Fruit fly (Drosophila melanogaster) whole organism, embryonic: ENCODE data around the gene rost.

Experiments
- ATbp ChIP-seq: fragments of 200-800 bp; sonication (Bioruptor generic); optimal IDR thresholded peaks from 2 replicates; lab custom pipeline; 2017; ENCODE audit warnings: missing biosample characterization, mild to moderate bottlenecking, missing genetic modification characterization, missing genetic modification reagents
- Antp ChIP-seq: fragments of 200-800 bp; sonication (Bioruptor generic); optimal IDR thresholded peaks from 3 replicates; lab custom pipeline; 2016; ENCODE audit warnings: missing biosample characterization, missing genetic modification characterization
- CG10565 ChIP-seq: fragments of 200-800 bp; sonication (Bioruptor generic); optimal IDR thresholded peaks from 3 replicates; lab custom pipeline; 2016; ENCODE audit warnings: missing biosample characterization, mild to moderate bottlenecking, missing genetic modification characterization
- CG11093 ChIP-seq: fragments of 200-800 bp; sonication (Bioruptor generic); IDR thresholded peaks from 3 replicates; pipeline ENCODE4 v1.3.6; 2022; ENCODE audit warnings: missing biosample characterization, missing genetic modification characterization
- CG1233 ChIP-seq: fragments of 200-800 bp; sonication (Bioruptor generic); optimal IDR thresholded peaks from 4 replicates; lab custom pipeline; 2018; ENCODE audit warnings: missing biosample characterization, mild to moderate bottlenecking, missing genetic modification characterization
- CG13296 ChIP-seq: fragments of 200-800 bp; sonication (Bioruptor generic); optimal IDR thresholded peaks from 3 replicates; lab custom pipeline; 2018; ENCODE audit warnings: missing biosample characterization, mild to moderate bottlenecking, missing genetic modification characterization
- CG13624 ChIP-seq: fragments of 200-800 bp; sonication (Bioruptor generic); optimal IDR thresholded peaks from 2 replicates; lab custom pipeline; 2016; ENCODE audit warnings: missing biosample characterization, missing genetic modification characterization
- CG16863 ChIP-seq: fragments of 200-800 bp; sonication (Bioruptor generic); optimal IDR thresholded peaks from 3 replicates; lab custom pipeline; 2016; ENCODE audit warnings: missing biosample characterization, missing genetic modification characterization
- CG17359 ChIP-seq: fragments of 200-800 bp; sonication (Bioruptor generic); optimal IDR thresholded peaks from 3 replicates; lab custom pipeline; 2018; ENCODE audit warnings: missing biosample characterization, mild to moderate bottlenecking, missing genetic modification characterization, moderate library complexity
- CG1792 ChIP-seq: fragments of 200-800 bp; sonication (Bioruptor generic); optimal IDR thresholded peaks from 2 replicates; lab custom pipeline; 2016; ENCODE audit warnings: missing biosample characterization, missing genetic modification characterization
- CG18262 ChIP-seq: fragments of 200-800 bp; optimal IDR thresholded peaks from 3 replicates; lab custom pipeline; 2019; ENCODE audit warnings: missing biosample characterization, mild to moderate bottlenecking, missing genetic modification characterization, moderate library complexity
- CG18476 ChIP-seq: fragments of 200-800 bp; sonication (Bioruptor generic); optimal IDR thresholded peaks from 2 replicates; lab custom pipeline; 2016; ENCODE audit warnings: missing biosample characterization, mild to moderate bottlenecking, missing genetic modification characterization
- CG3065 ChIP-seq: fragments of 200-800 bp; sonication (Bioruptor generic); optimal IDR thresholded peaks from 2 replicates; lab custom pipeline; 2016; ENCODE audit warnings: missing biosample characterization, missing genetic modification characterization
- CG32532 ChIP-seq: fragments of 200-800 bp; sonication (Bioruptor generic); IDR thresholded peaks from 2 replicates; pipeline ENCODE4 v1.3.6; 2022; ENCODE audit warnings: missing biosample characterization, missing genetic modification characterization
- CG33213 ChIP-seq: fragments of 200-800 bp; sonication (Bioruptor generic); optimal IDR thresholded peaks from 3 replicates; lab custom pipeline; 2016; ENCODE audit warnings: missing biosample characterization, missing genetic modification characterization
- CG34376 ChIP-seq: fragments of 200-800 bp; sonication (Bioruptor generic); optimal IDR thresholded peaks from 2 replicates; lab custom pipeline; 2018; ENCODE audit warnings: missing biosample characterization, mild to moderate bottlenecking, missing genetic modification characterization
- CG4820 ChIP-seq: fragments of 200-800 bp; sonication (Bioruptor generic); optimal IDR thresholded peaks from 3 replicates; lab custom pipeline; 2016; ENCODE audit warnings: missing biosample characterization, missing genetic modification characterization
- CG6689 ChIP-seq: fragments of 200-800 bp; sonication (Bioruptor generic); IDR thresholded peaks from 2 replicates; pipeline ENCODE4 v1.3.6; 2022; ENCODE audit warnings: missing biosample characterization, missing genetic modification characterization
- CG7745 ChIP-seq: fragments of 200-800 bp; sonication (Bioruptor generic); optimal IDR thresholded peaks from 2 replicates; lab custom pipeline; 2018; ENCODE audit warnings: missing biosample characterization, mild to moderate bottlenecking, missing genetic modification characterization, moderate library complexity
- CG7839 ChIP-seq: fragments of 200-800 bp; sonication (Bioruptor generic); optimal IDR thresholded peaks from 3 replicates; lab custom pipeline; 2018; ENCODE audit warnings: missing biosample characterization, mild to moderate bottlenecking, missing genetic modification characterization, moderate library complexity
- CG8924 ChIP-seq: fragments of 200-800 bp; optimal IDR thresholded peaks from 3 replicates; lab custom pipeline; 2019; ENCODE audit warnings: missing biosample characterization, mild to moderate bottlenecking, missing genetic modification characterization, moderate library complexity
- D ChIP-seq, 2 experiments: fragments of 200-800 bp in 1 of 2; fragments of >200 bp in 1 of 2; sonication (Bioruptor generic) in 1 of 2; optimal IDR thresholded peaks; 2 replicates in 1 of 2; 3 replicates in 1 of 2; lab custom pipeline; 2017; ENCODE audit warnings: mild to moderate bottlenecking in 1 of 2, missing biosample characterization in 1 of 2, missing genetic modification characterization in 1 of 2, missing genetic modification reagents in 1 of 2
- Myb ChIP-seq: fragments of 200-800 bp; sonication (Bioruptor generic); optimal IDR thresholded peaks from 2 replicates; lab custom pipeline; 2016; ENCODE audit warnings: missing biosample characterization, missing genetic modification characterization
- Neu2 ChIP-seq: fragments of 200-800 bp; sonication (Bioruptor generic); optimal IDR thresholded peaks from 3 replicates; lab custom pipeline; 2016; ENCODE audit warnings: missing biosample characterization, missing genetic modification characterization, borderline replicate concordance
- PHDP ChIP-seq: fragments of 200-800 bp; sonication (Bioruptor generic); optimal IDR thresholded peaks from 3 replicates; lab custom pipeline; 2018; ENCODE audit warnings: missing biosample characterization, mild to moderate bottlenecking, missing genetic modification characterization, moderate library complexity
- Side ChIP-seq: fragments of 200-800 bp; sonication (Bioruptor generic); optimal IDR thresholded peaks from 2 replicates; lab custom pipeline; 2016; ENCODE audit warnings: missing biosample characterization, missing genetic modification characterization
- Spps ChIP-seq: fragments of 200-800 bp; sonication (Bioruptor generic); optimal IDR thresholded peaks from 2 replicates; lab custom pipeline; 2018; ENCODE audit warnings: missing biosample characterization, mild to moderate bottlenecking, missing genetic modification characterization
- al ChIP-seq: fragments of 200-800 bp; sonication (Bioruptor generic); IDR thresholded peaks from 2 replicates; pipeline ENCODE4 v1.3.6; 2022; ENCODE audit warnings: missing biosample characterization, missing genetic modification characterization
- br ChIP-seq: fragments of >200 bp; optimal IDR thresholded peaks from 2 replicates; lab custom pipeline; 2017
- cas ChIP-seq: fragments of 200-800 bp; sonication (Bioruptor generic); IDR thresholded peaks from 2 replicates; pipeline ENCODE4 v1.3.6; 2022; ENCODE audit warnings: missing biosample characterization, missing genetic modification characterization
- croc ChIP-seq: fragments of 200-800 bp; sonication (Bioruptor generic); conservative IDR thresholded peaks from 3 replicates; pipeline ENCODE4 v1.3.6; 2022; ENCODE audit warnings: missing biosample characterization, missing genetic modification characterization
- dan ChIP-seq: fragments of 200-800 bp; sonication (Bioruptor generic); IDR thresholded peaks from 2 replicates; pipeline ENCODE4 v1.3.6; 2022; ENCODE audit warnings: missing biosample characterization, missing genetic modification characterization
- dimm ChIP-seq: fragments of 200-800 bp; sonication (Bioruptor generic); IDR thresholded peaks from 2 replicates; pipeline ENCODE4 v1.3.6; 2022; ENCODE audit warnings: missing biosample characterization, missing genetic modification characterization
- gcm2 ChIP-seq: fragments of 200-800 bp; sonication (Bioruptor generic); optimal IDR thresholded peaks from 2 replicates; lab custom pipeline; 2016; ENCODE audit warnings: missing biosample characterization, missing genetic modification characterization
- gem ChIP-seq: fragments of 200-800 bp; sonication (Bioruptor generic); optimal IDR thresholded peaks from 2 replicates; lab custom pipeline; 2019; ENCODE audit warnings: missing biosample characterization, mild to moderate bottlenecking, missing genetic modification characterization, moderate library complexity
- kah ChIP-seq: fragments of 200-800 bp; sonication (Bioruptor generic); optimal IDR thresholded peaks from 2 replicates; lab custom pipeline; 2018; ENCODE audit warnings: missing biosample characterization, mild to moderate bottlenecking, missing genetic modification characterization
- lbe ChIP-seq: fragments of 200-800 bp; sonication (Bioruptor generic); optimal IDR thresholded peaks from 2 replicates; lab custom pipeline; 2016; ENCODE audit warnings: missing biosample characterization, mild to moderate bottlenecking, missing genetic modification characterization
- lola ChIP-seq, 3 experiments: fragments of >200 bp in 2 of 3; fragments of 200-800 bp in 1 of 3; sonication (Bioruptor generic) in 1 of 3; optimal IDR thresholded peaks; 2 replicates each; lab custom pipeline; 2017 to 2019; ENCODE audit warnings: missing biosample characterization in 3 of 3, missing genetic modification characterization in 3 of 3, mild to moderate bottlenecking in 1 of 3, moderate library complexity in 1 of 3
- p53 ChIP-seq: fragments of 200-800 bp; sonication (Bioruptor generic); optimal IDR thresholded peaks from 2 replicates; lab custom pipeline; 2016; ENCODE audit warnings: missing biosample characterization, missing genetic modification characterization
- pan ChIP-seq, 4 experiments: fragments of >200 bp in 3 of 4; fragments of 200-800 bp in 1 of 4; sonication (Bioruptor generic) in 1 of 4; optimal IDR thresholded peaks in 3 of 4; IDR thresholded peaks in 1 of 4; 2 replicates each; pipeline versions ENCODE4 v1.3.6 to Lab custom; 2017 to 2022; ENCODE audit warnings: missing biosample characterization in 2 of 4, missing genetic modification characterization in 2 of 4, mixed read lengths in 1 of 4
- pita ChIP-seq: fragments of 200-800 bp; sonication (Bioruptor generic); optimal IDR thresholded peaks from 2 replicates; lab custom pipeline; 2017; ENCODE audit warnings: missing biosample characterization, mild to moderate bottlenecking, missing genetic modification characterization
- pzg ChIP-seq: fragments of 200-800 bp; sonication (Bioruptor generic); optimal IDR thresholded peaks from 3 replicates; lab custom pipeline; 2018; ENCODE audit warnings: missing biosample characterization, mild to moderate bottlenecking, missing genetic modification characterization, moderate library complexity
- ro ChIP-seq: fragments of 200-800 bp; sonication (Bioruptor generic); IDR thresholded peaks from 2 replicates; pipeline ENCODE4 v1.3.6; 2022; ENCODE audit warnings: missing biosample characterization, missing genetic modification characterization
- slp2 ChIP-seq: fragments of 200-800 bp; sonication (Bioruptor generic); optimal IDR thresholded peaks from 2 replicates; lab custom pipeline; 2016; ENCODE audit warnings: missing biosample characterization, missing genetic modification characterization
- so ChIP-seq: fragments of 200-800 bp; sonication (Bioruptor generic); IDR thresholded peaks from 3 replicates; pipeline ENCODE4 v1.3.6; 2022; ENCODE audit warnings: missing biosample characterization, missing genetic modification characterization
- tio ChIP-seq: fragments of 200-800 bp; sonication (Bioruptor generic); optimal IDR thresholded peaks from 2 replicates; lab custom pipeline; 2017; ENCODE audit warnings: missing biosample characterization, missing genetic modification characterization, inconsistent platforms
- trem ChIP-seq: fragments of 200-800 bp; optimal IDR thresholded peaks from 3 replicates; lab custom pipeline; 2019; ENCODE audit warnings: missing biosample characterization, mild to moderate bottlenecking, missing genetic modification characterization, moderate library complexity
- trh ChIP-seq: fragments of 200-800 bp; sonication (Bioruptor generic); optimal IDR thresholded peaks from 2 replicates; lab custom pipeline; 2016; ENCODE audit warnings: missing biosample characterization, missing genetic modification characterization
- tup ChIP-seq: fragments of 200-800 bp; sonication (Bioruptor generic); optimal IDR thresholded peaks from 2 replicates; lab custom pipeline; 2016; ENCODE audit warnings: missing biosample characterization, mild to moderate bottlenecking, missing genetic modification characterization, moderate library complexity
- twi ChIP-seq: fragments of 200-800 bp; optimal IDR thresholded peaks from 2 replicates; lab custom pipeline; 2019; ENCODE audit warnings: missing biosample characterization, mild to moderate bottlenecking, missing genetic modification characterization, moderate library complexity

Gene rost

DNA sequence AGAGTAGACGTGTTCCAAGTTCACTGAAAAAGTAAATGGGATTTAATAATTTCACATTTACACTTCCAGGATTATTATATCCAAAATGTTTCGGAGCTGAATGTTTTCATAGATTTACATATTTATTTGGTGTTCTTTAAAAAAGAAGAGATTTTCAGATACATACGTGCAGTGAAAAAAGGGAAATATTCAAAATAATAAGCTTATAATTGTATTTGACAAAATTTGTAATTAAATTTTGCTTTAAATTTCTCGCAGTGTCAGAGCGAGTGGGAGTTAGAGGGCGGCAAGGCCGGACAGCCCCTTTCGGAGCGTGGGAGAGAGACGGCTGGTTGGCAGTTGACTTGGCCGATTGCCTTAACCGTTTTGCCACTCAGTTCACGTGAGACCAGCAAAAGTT lies 52.3 kb downstream of the rost start, which contains the start of gene Tsp29Fb (continued):
- TF ChIP-seq CG13296 (GFP tag; lab: Kevin White, UChicago) (peak; percentile 83), pita (GFP tag; lab: Kevin White, UChicago) (no peak), Side (peak; percentile 40), dimm (GFP tag; lab: Robert Waterston, UW) (no peak), ro (GFP tag; lab: Robert Waterston, UW) (no peak), PHDP (tag; lab: Kevin White, UChicago) (peak; percentile 79), CG18262 (tag; lab: Kevin White, UChicago) (peak; percentile 71), Antp (GFP tag; lab: Kevin White, UChicago) (peak; percentile 39), croc (GFP tag; lab: Robert Waterston, UW) (peak; percentile 35; the same call in 1 of the 3 replicates), CG7839 (peak; percentile 88), kah (GFP tag; lab: Kevin White, UChicago) (peak; percentile 46), CG1233 (GFP tag; lab: Kevin White, UChicago) (peak; percentile 66), twi (tag; lab: Kevin White, UChicago) (no peak), pan (optimal IDR thresholded peaks at IDR 0.05; lab: Kevin White, UChicago) (no peak), pan (GFP tag; optimal IDR thresholded peaks at IDR 0.05 in 1 of 2, IDR thresholded peaks at IDR 0.05 in 1 of 2) (peak in 1 of 2 experiments; percentile 66), gem (tag; lab: Kevin White, UChicago) (peak; percentile 88), br (lab: Kevin White, UChicago) (no peak), CG33213 (GFP tag; lab: Kevin White, UChicago) (no peak), Neu2 (no peak), so (peak; percentile 76; the same call in 1 of the 3 replicates), dan (GFP tag; lab: Robert Waterston, UW) (no peak), CG11093 (GFP tag; lab: Robert Waterston, UW) (peak; percentile 65; the same call in 2 of the 3 replicates), p53 (GFP tag; lab: Kevin White, UChicago) (no peak), tio (GFP tag; lab: Kevin White, UChicago) (peak; percentile 55), CG16863 (GFP tag; lab: Kevin White, UChicago) (peak; percentile 31), pzg (GFP tag; lab: Kevin White, UChicago) (no peak), CG6689 (GFP tag; lab: Robert Waterston, UW) (peak; percentile 60), gcm2 (GFP tag; lab: Kevin White, UChicago) (no peak), cas (0 out of 2 replicates have a peak, but pooled peaks have one; percentile 34), ATbp (GFP tag; lab: Kevin White, UChicago) (peak; percentile 67), D (optimal IDR thresholded peaks at IDR 0.05; lab: Kevin White, UChicago) (no peak), D (GFP tag; optimal IDR thresholded peaks at IDR 0.05; lab: Kevin White, UChicago) (peak; percentile 56), lola (GFP tag; optimal IDR thresholded peaks at IDR 0.05; lab: Kevin White, UChicago) (no peak), CG34376 (no peak), CG4820 (peak; percentile 51), CG18476 (GFP tag; lab: Kevin White, UChicago) (peak; percentile 55), CG8924 (tag; lab: Kevin White, UChicago) (peak; percentile 86), trh (GFP tag; lab: Kevin White, UChicago) (peak; percentile 53), Myb (GFP tag; lab: Kevin White, UChicago) (peak; percentile 37), CG32532 (GFP tag; lab: Robert Waterston, UW) (peak; percentile 76), al (GFP tag; lab: Robert Waterston, UW) (peak; percentile 63), CG3065 (GFP tag; lab: Kevin White, UChicago) (no peak), CG17359 (peak; percentile 77), CG7745 (no peak), CG1792 (GFP tag; lab: Kevin White, UChicago) (peak; percentile 16), lbe (GFP tag; lab: Kevin White, UChicago) (peak; percentile 40), CG13624 (GFP tag; lab: Kevin White, UChicago) (peak; percentile 71), tup (GFP tag; lab: Kevin White, UChicago) (no peak), slp2 (peak; percentile 45), trem (tag; lab: Kevin White, UChicago) (no peak), Spps (no peak), CG10565 (GFP tag; lab: Kevin White, UChicago) (no peak)
